In genomic region chrX:13127973-13128749, dm6 we compare ENCODE assay signal across 1 fruit fly cellular context.
TF ChIP-seq lines count a peak whose summit lies in the region.

No protein-coding gene starts in this region.

TF ChIP-seq in whole organism, embryonic, 481 proteins besides CTCF, POLR2A, EP300 and RAD21 (continued from another document and continues in another):
- TF ChIP-seq CG3995 (GFP tag; optimal IDR thresholded peaks at IDR 0.05; lab: Kevin White, UChicago) (no peak), Atf-2 (GFP tag; optimal IDR thresholded peaks at IDR 0.05; lab: Kevin White, UChicago) (peak; percentile 34), tll (GFP tag; optimal IDR thresholded peaks at IDR 0.05; lab: Kevin White, UChicago) (no peak), inv (GFP tag; IDR thresholded peaks at IDR 0.05; lab: Robert Waterston, UW; ENCODE audit: partially characterized antibody) (no peak), Xbp1 (GFP tag; optimal IDR thresholded peaks at IDR 0.05; lab: Kevin White, UChicago) (peak; percentile 53), fru (optimal IDR thresholded peaks at IDR 0.05; lab: Kevin White, UChicago) (no peak), ssp (GFP tag; IDR thresholded peaks at IDR 0.05; lab: Robert Waterston, UW) (0 out of 2 replicates have a peak, but pooled peaks have one; percentile 16), CG9609 (GFP tag; optimal IDR thresholded peaks at IDR 0.05; lab: Kevin White, UChicago) (no peak), zfh2 (GFP tag; optimal IDR thresholded peaks at IDR 0.05; lab: Kevin White, UChicago) (no peak), eve (GFP tag; optimal IDR thresholded peaks at IDR 0.05; lab: Kevin White, UChicago) (no peak), CG11093 (GFP tag; IDR thresholded peaks at IDR 0.05; lab: Robert Waterston, UW) (no peak), CG17568 (GFP tag; optimal IDR thresholded peaks at IDR 0.05; lab: Kevin White, UChicago) (no peak), mam (GFP tag; optimal IDR thresholded peaks at IDR 0.05; lab: Kevin White, UChicago) (no peak), CG7745 (tag; optimal IDR thresholded peaks at IDR 0.05; lab: Kevin White, UChicago) (no peak), CG17385 (GFP tag; optimal IDR thresholded peaks at IDR 0.05; lab: Kevin White, UChicago) (peak; percentile 23), CG11696 (GFP tag; IDR thresholded peaks at IDR 0.05; lab: Robert Waterston, UW) (peak; percentile 95), Doc3 (GFP tag; IDR thresholded peaks at IDR 0.05; lab: Robert Waterston, UW; ENCODE audit: partially characterized antibody) (no peak), chn (GFP tag; optimal IDR thresholded peaks at IDR 0.05; lab: Kevin White, UChicago) (peak; percentile 67), CG7839 (tag; optimal IDR thresholded peaks at IDR 0.05; lab: Kevin White, UChicago) (peak; percentile 24), D19B (GFP tag; optimal IDR thresholded peaks at IDR 0.05; lab: Kevin White, UChicago) (no peak), fd102C (GFP tag; optimal IDR thresholded peaks at IDR 0.05; lab: Kevin White, UChicago) (no peak), dm (GFP tag; optimal IDR thresholded peaks at IDR 0.05; lab: Kevin White, UChicago) (no peak), Ada2b (GFP tag; IDR thresholded peaks at IDR 0.05; lab: Robert Waterston, UW) (no peak), dysf (GFP tag; IDR thresholded peaks at IDR 0.05; lab: Robert Waterston, UW) (no peak), scrt (GFP tag; optimal IDR thresholded peaks at IDR 0.05; lab: Kevin White, UChicago) (no peak), Dfd (GFP tag; optimal IDR thresholded peaks at IDR 0.05; lab: Kevin White, UChicago) (peak in 1 of 2 experiments; percentile 51), tio (GFP tag; optimal IDR thresholded peaks at IDR 0.05; lab: Kevin White, UChicago) (peak; percentile 52), ash1 (GFP tag; optimal IDR thresholded peaks at IDR 0.05; lab: Kevin White, UChicago) (no peak), CG6689 (GFP tag; IDR thresholded peaks at IDR 0.05; lab: Robert Waterston, UW) (0 out of 2 replicates have a peak, but pooled peaks have one; percentile 24), lmd (GFP tag; IDR thresholded peaks at IDR 0.05; lab: Robert Waterston, UW) (peak; percentile 54), CG31388 (GFP tag; optimal IDR thresholded peaks at IDR 0.05; lab: Kevin White, UChicago) (no peak), sim (GFP tag; IDR thresholded peaks at IDR 0.05; lab: Robert Waterston, UW) (no peak), hth (optimal IDR thresholded peaks at IDR 0.05; lab: Kevin White, UChicago) (no peak), CG15514 (GFP tag; optimal IDR thresholded peaks at IDR 0.05; lab: Kevin White, UChicago) (no peak), CG6765 (GFP tag; optimal IDR thresholded peaks at IDR 0.05; lab: Kevin White, UChicago) (peak; percentile 1), CG17186 (GFP tag; optimal IDR thresholded peaks at IDR 0.05; lab: Kevin White, UChicago) (no peak), Deaf1 (tag; optimal IDR thresholded peaks at IDR 0.05; lab: Kevin White, UChicago) (no peak), CG13775 (GFP tag; optimal IDR thresholded peaks at IDR 0.05; lab: Kevin White, UChicago) (no peak), CG7372 (GFP tag; IDR thresholded peaks at IDR 0.05; lab: Robert Waterston, UW) (no peak), C15 (GFP tag; IDR thresholded peaks at IDR 0.05; lab: Robert Waterston, UW) (no peak), Trl (optimal IDR thresholded peaks at IDR 0.05; lab: Kevin White, UChicago) (peak in 1 of 2 experiments; percentile 20), Trl (GFP tag; optimal IDR thresholded peaks at IDR 0.05; lab: Kevin White, UChicago) (peak; percentile 1), Sox100B (GFP tag; optimal IDR thresholded peaks at IDR 0.05; lab: Kevin White, UChicago) (peak; percentile 33), emc (GFP tag; optimal IDR thresholded peaks at IDR 0.05; lab: Kevin White, UChicago) (no peak), fd3F (GFP tag; optimal IDR thresholded peaks at IDR 0.05; lab: Kevin White, UChicago) (no peak), CG2116 (GFP tag; optimal IDR thresholded peaks at IDR 0.05; lab: Kevin White, UChicago) (no peak), CG18599 (GFP tag; optimal IDR thresholded peaks at IDR 0.05; lab: Kevin White, UChicago) (no peak), sna (GFP tag; IDR thresholded peaks at IDR 0.05; lab: Robert Waterston, UW; ENCODE audit: partially characterized antibody) (no peak), row (GFP tag; IDR thresholded peaks at IDR 0.05; lab: Robert Waterston, UW) (peak; percentile 37; the same call in 2 of the 3 replicates), CG7786 (GFP tag; optimal IDR thresholded peaks at IDR 0.05; lab: Kevin White, UChicago) (no peak), CG30020 (tag; optimal IDR thresholded peaks at IDR 0.05; lab: Kevin White, UChicago) (no peak), al (GFP tag; IDR thresholded peaks at IDR 0.05; lab: Robert Waterston, UW) (no peak), cg (GFP tag; optimal IDR thresholded peaks at IDR 0.05; lab: Kevin White, UChicago) (no peak), CG12299 (tag; optimal IDR thresholded peaks at IDR 0.05; lab: Kevin White, UChicago) (no peak), CkIIα-i1 (GFP tag; IDR thresholded peaks at IDR 0.05; lab: Robert Waterston, UW) (no peak), CG14050 (GFP tag; IDR thresholded peaks at IDR 0.05; lab: Robert Waterston, UW) (0 out of 3 replicates have a peak, but pooled peaks have one; percentile 20), mirr (GFP tag; optimal IDR thresholded peaks at IDR 0.05; lab: Kevin White, UChicago) (no peak), D (optimal IDR thresholded peaks at IDR 0.05; lab: Kevin White, UChicago) (no peak), D (GFP tag; optimal IDR thresholded peaks at IDR 0.05; lab: Kevin White, UChicago) (peak; percentile 31), chm (GFP tag; IDR thresholded peaks at IDR 0.05; lab: Robert Waterston, UW) (0 out of 2 replicates have a peak, but pooled peaks have one; percentile 57), CG30431 (GFP tag; optimal IDR thresholded peaks at IDR 0.05; lab: Kevin White, UChicago) (no peak), CG10959 (GFP tag; IDR thresholded peaks at IDR 0.05; lab: Robert Waterston, UW) (no peak), Dek (tag; optimal IDR thresholded peaks at IDR 0.05; lab: Kevin White, UChicago) (no peak), CG2889 (GFP tag; IDR thresholded peaks at IDR 0.05; lab: Robert Waterston, UW) (no peak), gcm2 (GFP tag; optimal IDR thresholded peaks at IDR 0.05; lab: Kevin White, UChicago) (no peak), rib (GFP tag; IDR thresholded peaks at IDR 0.05; lab: Robert Waterston, UW) (peak; percentile 37; the same call in 1 of the 2 replicates), Abd-B (GFP tag; optimal IDR thresholded peaks at IDR 0.05; lab: Kevin White, UChicago) (no peak), sima (GFP tag; optimal IDR thresholded peaks at IDR 0.05; lab: Kevin White, UChicago) (no peak), tgo (GFP tag; IDR thresholded peaks at IDR 0.05; lab: Robert Waterston, UW) (peak; percentile 34; the same call in 1 of the 3 replicates), CG14014 (GFP tag; IDR thresholded peaks at IDR 0.05; lab: Robert Waterston, UW) (peak; percentile 19; the same call in 1 of the 2 replicates), aop (GFP tag; IDR thresholded peaks at IDR 0.05; lab: Robert Waterston, UW) (no peak), CG31224 (GFP tag; IDR thresholded peaks at IDR 0.05; lab: Robert Waterston, UW) (no peak), Hr3 (GFP tag; optimal IDR thresholded peaks at IDR 0.05; lab: Kevin White, UChicago) (peak; percentile 9), B-H2 (GFP tag; optimal IDR thresholded peaks at IDR 0.05; lab: Kevin White, UChicago) (no peak), Optix (GFP tag; IDR thresholded peaks at IDR 0.05; lab: Robert Waterston, UW) (0 out of 3 replicates have a peak, but pooled peaks have one; percentile 37), pan (optimal IDR thresholded peaks at IDR 0.05; lab: Kevin White, UChicago) (no peak), pan (GFP tag; optimal IDR thresholded peaks at IDR 0.05 in 1 of 2, IDR thresholded peaks at IDR 0.05 in 1 of 2) (peak in 1 of 2 experiments; percentile 30), CG7963 (GFP tag; IDR thresholded peaks at IDR 0.05; lab: Robert Waterston, UW; ENCODE audit: partially characterized antibody) (no peak), slbo (GFP tag; IDR thresholded peaks at IDR 0.05; lab: Robert Waterston, UW) (no peak), Gug (GFP tag; IDR thresholded peaks at IDR 0.05; lab: Robert Waterston, UW) (no peak), CG17912 (GFP tag; optimal IDR thresholded peaks at IDR 0.05; lab: Kevin White, UChicago) (no peak), CG12071 (GFP tag; optimal IDR thresholded peaks at IDR 0.05; lab: Kevin White, UChicago) (no peak), CG14860 (GFP tag; IDR thresholded peaks at IDR 0.05; lab: Robert Waterston, UW; ENCODE audit: partially characterized antibody) (no peak), Ptx1 (GFP tag; IDR thresholded peaks at IDR 0.05; lab: Robert Waterston, UW) (0 out of 2 replicates have a peak, but pooled peaks have one; percentile 12), dmrt99B (tag; optimal IDR thresholded peaks at IDR 0.05; lab: Kevin White, UChicago) (peak; percentile 36), Med (GFP tag; lab: Kevin White, UChicago) (peak; percentile 76), CG33557 (GFP tag; optimal IDR thresholded peaks at IDR 0.05; lab: Kevin White, UChicago) (no peak), crol (GFP tag; IDR thresholded peaks at IDR 0.05; lab: Robert Waterston, UW) (peak; percentile 89), GATAe (GFP tag; conservative IDR thresholded peaks at IDR 0.05; lab: Robert Waterston, UW) (no peak), ttk (GFP tag; IDR thresholded peaks at IDR 0.05; lab: Robert Waterston, UW) (peak; percentile 29; the same call in 1 of the 2 replicates), CG7357 (GFP tag; IDR thresholded peaks at IDR 0.05; lab: Robert Waterston, UW) (no peak), unc-4 (GFP tag; IDR thresholded peaks at IDR 0.05; lab: Robert Waterston, UW; ENCODE audit: partially characterized antibody) (no peak), CG1647 (GFP tag; optimal IDR thresholded peaks at IDR 0.05; lab: Kevin White, UChicago) (no peak), Chrac-16 (GFP tag; optimal IDR thresholded peaks at IDR 0.05; lab: Kevin White, UChicago) (no peak), lbe (GFP tag; optimal IDR thresholded peaks at IDR 0.05; lab: Kevin White, UChicago) (no peak), Stat92E (GFP tag; optimal IDR thresholded peaks at IDR 0.05; lab: Kevin White, UChicago) (no peak), CG2129 (GFP tag; IDR thresholded peaks at IDR 0.05; lab: Robert Waterston, UW; ENCODE audit: partially characterized antibody) (no peak), Antp (GFP tag; optimal IDR thresholded peaks at IDR 0.05; lab: Kevin White, UChicago) (no peak), ro (GFP tag; IDR thresholded peaks at IDR 0.05; lab: Robert Waterston, UW) (peak; percentile 43; the same call in 1 of the 2 replicates), CG13123 (GFP tag; optimal IDR thresholded peaks at IDR 0.05; lab: Kevin White, UChicago) (no peak), CG1024 (GFP tag; IDR thresholded peaks at IDR 0.05; lab: Robert Waterston, UW) (peak; percentile 40; the same call in 1 of the 2 replicates), CG18262 (tag; optimal IDR thresholded peaks at IDR 0.05; lab: Kevin White, UChicago) (peak; percentile 7), hkb (optimal IDR thresholded peaks at IDR 0.05; lab: Kevin White, UChicago) (no peak), hkb (GFP tag; IDR thresholded peaks at IDR 0.05; lab: Robert Waterston, UW) (0 out of 2 replicates have a peak, but pooled peaks have one; percentile 27), Hr78 (GFP tag; optimal IDR thresholded peaks at IDR 0.05; lab: Kevin White, UChicago) (peak in 1 of 2 experiments; percentile 4), CG6654 (GFP tag; optimal IDR thresholded peaks at IDR 0.05; lab: Kevin White, UChicago) (no peak), CG9932 (GFP tag; IDR thresholded peaks at IDR 0.05; lab: Robert Waterston, UW) (no peak), NC2α (GFP tag; optimal IDR thresholded peaks at IDR 0.05; lab: Kevin White, UChicago) (peak; percentile 31), prd (optimal IDR thresholded peaks at IDR 0.05; lab: Kevin White, UChicago) (no peak), prd (GFP tag; IDR thresholded peaks at IDR 0.05; lab: Robert Waterston, UW) (peak; percentile 43; the same call in 1 of the 3 replicates), Blimp-1 (GFP tag; optimal IDR thresholded peaks at IDR 0.05; lab: Kevin White, UChicago) (peak; percentile 84), CG17612 (GFP tag; IDR thresholded peaks at IDR 0.05; lab: Robert Waterston, UW) (no peak), gsb (GFP tag; IDR thresholded peaks at IDR 0.05; lab: Robert Waterston, UW) (no peak), grn (GFP tag; optimal IDR thresholded peaks at IDR 0.05; lab: Kevin White, UChicago) (no peak), CG16779 (GFP tag; IDR thresholded peaks at IDR 0.05; lab: Robert Waterston, UW) (no peak), Drgx (GFP tag; IDR thresholded peaks at IDR 0.05; lab: Robert Waterston, UW) (peak; percentile 47; the same call in 1 of the 2 replicates), Dip3 (GFP tag; optimal IDR thresholded peaks at IDR 0.05; lab: Kevin White, UChicago) (no peak), CG9797 (GFP tag; optimal IDR thresholded peaks at IDR 0.05; lab: Kevin White, UChicago) (no peak), sug (tag; optimal IDR thresholded peaks at IDR 0.05; lab: Kevin White, UChicago) (no peak), CG8924 (tag; optimal IDR thresholded peaks at IDR 0.05; lab: Kevin White, UChicago) (peak; percentile 37), nerfin-1 (tag; optimal IDR thresholded peaks at IDR 0.05; lab: Kevin White, UChicago) (no peak), CG14710 (tag; optimal IDR thresholded peaks at IDR 0.05; lab: Kevin White, UChicago) (peak; percentile 19), BtbVII (GFP tag; optimal IDR thresholded peaks at IDR 0.05; lab: Kevin White, UChicago) (no peak), Bdp1 (GFP tag; optimal IDR thresholded peaks at IDR 0.05; lab: Kevin White, UChicago) (peak; percentile 21), Hr51 (GFP tag; optimal IDR thresholded peaks at IDR 0.05; lab: Kevin White, UChicago) (peak in 1 of 2 experiments; percentile 23), pnt (GFP tag; optimal IDR thresholded peaks at IDR 0.05; lab: Kevin White, UChicago) (peak; percentile 35), CG11398 (GFP tag; optimal IDR thresholded peaks at IDR 0.05; lab: Kevin White, UChicago) (peak; percentile 20), Six4 (GFP tag; optimal IDR thresholded peaks at IDR 0.05; lab: Kevin White, UChicago) (peak; percentile 7), toy (GFP tag; IDR thresholded peaks at IDR 0.05; lab: Robert Waterston, UW) (no peak), CG16813 (GFP tag; IDR thresholded peaks at IDR 0.05; lab: Robert Waterston, UW; ENCODE audit: partially characterized antibody) (no peak), CG2199 (GFP tag; IDR thresholded peaks at IDR 0.05; lab: Robert Waterston, UW) (peak; percentile 74; the same call in 2 of the 3 replicates), B-H1 (GFP tag; IDR thresholded peaks at IDR 0.05; lab: Robert Waterston, UW) (peak; percentile 37; the same call in 1 of the 3 replicates), MBD-R2 (GFP tag; IDR thresholded peaks at IDR 0.05; lab: Robert Waterston, UW) (no peak)
